Fruit fly (Drosophila melanogaster) whole organism, embryonic: ENCODE data around the gene CG32259.

Source experiments
- Adf1 ChIP-seq: fragments of 200-800 bp; sonication (Bioruptor generic); IDR thresholded peaks from 2 replicates; pipeline ENCODE4 v1.3.6; 2022; ENCODE audit warnings: missing biosample characterization, missing genetic modification characterization
- Awh ChIP-seq: fragments of 200-800 bp; sonication (Bioruptor generic); IDR thresholded peaks from 2 replicates; pipeline ENCODE4, ENCODE4 v1.3.6; 2022; ENCODE audit warnings: missing biosample characterization, missing genetic modification characterization
- B-H2 ChIP-seq: fragments of 200-800 bp; sonication (Bioruptor generic); optimal IDR thresholded peaks from 2 replicates; lab custom pipeline; 2018; ENCODE audit warnings: missing biosample characterization, mild to moderate bottlenecking, missing genetic modification characterization
- CG10321 ChIP-seq: fragments of 200-800 bp; sonication (Bioruptor generic); IDR thresholded peaks from 2 replicates; pipeline ENCODE4 v1.3.6; 2022; ENCODE audit warnings: missing biosample characterization, missing genetic modification characterization
- CG10543 ChIP-seq: fragments of 200-800 bp; sonication (Bioruptor generic); optimal IDR thresholded peaks from 3 replicates; lab custom pipeline; 2017; ENCODE audit warnings: missing biosample characterization, mild to moderate bottlenecking, missing genetic modification characterization, moderate library complexity
- CG11695 ChIP-seq: fragments of 200-800 bp; sonication (Bioruptor generic); IDR thresholded peaks from 3 replicates; pipeline ENCODE4 v1.3.6; 2022; ENCODE audit warnings: missing biosample characterization, missing genetic modification characterization
- CG12071 ChIP-seq: fragments of 200-800 bp; sonication (Bioruptor generic); optimal IDR thresholded peaks from 3 replicates; lab custom pipeline; 2018; ENCODE audit warnings: missing biosample characterization, mild to moderate bottlenecking, missing genetic modification characterization
- CG12299 ChIP-seq: fragments of 200-800 bp; sonication (Bioruptor generic); optimal IDR thresholded peaks from 2 replicates; lab custom pipeline; 2018; ENCODE audit warnings: missing biosample characterization, mild to moderate bottlenecking, missing genetic modification characterization
- CG14965 ChIP-seq: fragments of 200-800 bp; sonication (Bioruptor generic); optimal IDR thresholded peaks from 2 replicates; lab custom pipeline; 2016; ENCODE audit warnings: missing biosample characterization, missing genetic modification characterization, borderline replicate concordance
- CG15479 ChIP-seq: fragments of 200-800 bp; sonication (Bioruptor generic); optimal IDR thresholded peaks from 3 replicates; lab custom pipeline; 2019; ENCODE audit warnings: missing biosample characterization, mild to moderate bottlenecking, missing genetic modification characterization, moderate library complexity
- CG16813 ChIP-seq: fragments of 200-800 bp; sonication (Bioruptor generic); IDR thresholded peaks from 3 replicates; pipeline ENCODE4 v1.3.6; 2022; ENCODE audit warnings: missing biosample characterization, missing genetic modification characterization; ENCODE audit not compliant: partially characterized antibody
- CG17359 ChIP-seq: fragments of 200-800 bp; sonication (Bioruptor generic); optimal IDR thresholded peaks from 3 replicates; lab custom pipeline; 2018; ENCODE audit warnings: missing biosample characterization, mild to moderate bottlenecking, missing genetic modification characterization, moderate library complexity
- CG17612 ChIP-seq: fragments of 200-800 bp; sonication (Bioruptor generic); IDR thresholded peaks from 2 replicates; pipeline ENCODE4 v1.3.6; 2022; ENCODE audit warnings: missing biosample characterization, missing genetic modification characterization
- CG18619 ChIP-seq: fragments of 200-800 bp; sonication (Bioruptor generic); optimal IDR thresholded peaks from 3 replicates; lab custom pipeline; 2017; ENCODE audit warnings: missing biosample characterization, mild to moderate bottlenecking, missing genetic modification characterization
- CG33213 ChIP-seq: fragments of 200-800 bp; sonication (Bioruptor generic); optimal IDR thresholded peaks from 3 replicates; lab custom pipeline; 2016; ENCODE audit warnings: missing biosample characterization, missing genetic modification characterization
- CG4328 ChIP-seq: fragments of 200-800 bp; sonication (Bioruptor generic); optimal IDR thresholded peaks from 3 replicates; lab custom pipeline; 2017; ENCODE audit warnings: missing biosample characterization, missing genetic modification reagents, missing genetic modification characterization
- CG6765 ChIP-seq: fragments of 200-800 bp; sonication (Bioruptor generic); optimal IDR thresholded peaks from 3 replicates; lab custom pipeline; 2017; ENCODE audit warnings: missing biosample characterization, mild to moderate bottlenecking, missing genetic modification characterization
- CG6854 ChIP-seq: fragments of 200-800 bp; sonication (Bioruptor generic); optimal IDR thresholded peaks from 3 replicates; lab custom pipeline; 2017; ENCODE audit warnings: missing biosample characterization, mild to moderate bottlenecking, missing genetic modification characterization
- CG7928 ChIP-seq: fragments of 200-800 bp; sonication (Bioruptor generic); optimal IDR thresholded peaks from 2 replicates; lab custom pipeline; 2017; ENCODE audit warnings: missing biosample characterization, mild to moderate bottlenecking, missing genetic modification characterization
- Dek ChIP-seq: fragments of 200-800 bp; sonication (Bioruptor generic); optimal IDR thresholded peaks from 3 replicates; lab custom pipeline; 2019; ENCODE audit warnings: missing biosample characterization, mild to moderate bottlenecking, missing genetic modification characterization, moderate library complexity
- Drgx ChIP-seq: fragments of 200-800 bp; sonication (Bioruptor generic); IDR thresholded peaks from 2 replicates; pipeline ENCODE4 v1.3.6; 2022; ENCODE audit warnings: missing biosample characterization, missing genetic modification characterization
- Eip74EF ChIP-seq, 2 experiments: fragments of 200-800 bp in 1 of 2; fragments of >200 bp in 1 of 2; sonication (Bioruptor generic) in 1 of 2; optimal IDR thresholded peaks; 2 replicates each; lab custom pipeline; 2017 to 2019; ENCODE audit warnings: missing biosample characterization in 2 of 2, missing genetic modification characterization in 2 of 2, mild to moderate bottlenecking in 1 of 2, moderate library complexity in 1 of 2
- Hand ChIP-seq: fragments of 200-800 bp; sonication (Bioruptor generic); optimal IDR thresholded peaks from 2 replicates; lab custom pipeline; 2017; ENCODE audit warnings: mild to moderate bottlenecking, missing biosample characterization, missing genetic modification reagents, missing genetic modification characterization
- HmgZ ChIP-seq: fragments of 200-800 bp; sonication (Bioruptor generic); optimal IDR thresholded peaks from 2 replicates; lab custom pipeline; 2018; ENCODE audit warnings: missing biosample characterization, mild to moderate bottlenecking, missing genetic modification characterization
- NFAT ChIP-seq: fragments of 200-800 bp; sonication (Bioruptor generic); IDR thresholded peaks from 2 replicates; pipeline ENCODE4 v1.3.6; 2022; ENCODE audit warnings: missing biosample characterization, missing genetic modification characterization
- NfI ChIP-seq: fragments of 200-800 bp; sonication (Bioruptor generic); optimal IDR thresholded peaks from 3 replicates; lab custom pipeline; 2018; ENCODE audit warnings: missing biosample characterization, mild to moderate bottlenecking, missing genetic modification characterization, moderate library complexity
- Opbp ChIP-seq: fragments of 200-800 bp; sonication (Bioruptor generic); IDR thresholded peaks from 3 replicates; pipeline ENCODE4 v1.3.6; 2022; ENCODE audit warnings: missing biosample characterization, missing genetic modification characterization; ENCODE audit not compliant: partially characterized antibody
- Rfx ChIP-seq: fragments of 200-800 bp; sonication (Bioruptor generic); IDR thresholded peaks from 2 replicates; pipeline ENCODE4 v1.3.6; 2022; ENCODE audit warnings: missing biosample characterization, missing genetic modification characterization
- Rx ChIP-seq: fragments of 200-800 bp; sonication (Bioruptor generic); IDR thresholded peaks from 2 replicates; pipeline ENCODE4 v1.3.6; 2022; ENCODE audit warnings: missing biosample characterization, missing genetic modification characterization
- ara ChIP-seq: fragments of 200-800 bp; sonication (Bioruptor generic); IDR thresholded peaks from 2 replicates; pipeline ENCODE4 v1.3.6; 2022; ENCODE audit warnings: missing biosample characterization, missing genetic modification characterization
- bbx ChIP-seq: fragments of 200-800 bp; sonication (Bioruptor generic); IDR thresholded peaks from 2 replicates; pipeline ENCODE4 v1.3.6; 2022; ENCODE audit warnings: missing biosample characterization, missing genetic modification characterization; ENCODE audit not compliant: partially characterized antibody
- bigmax ChIP-seq: fragments of 200-800 bp; sonication (Bioruptor generic); optimal IDR thresholded peaks from 2 replicates; lab custom pipeline; 2018; ENCODE audit warnings: missing biosample characterization, mild to moderate bottlenecking, missing genetic modification characterization
- bsh ChIP-seq, 2 experiments: fragments of 200-800 bp; sonication (Bioruptor generic); optimal IDR thresholded peaks; 2 replicates each; lab custom pipeline; 2017 to 2018; ENCODE audit warnings: mild to moderate bottlenecking in 2 of 2, missing biosample characterization in 2 of 2, missing genetic modification characterization in 2 of 2, moderate library complexity in 1 of 2
- chif ChIP-seq, 2 experiments: fragments of 200-800 bp; sonication (Bioruptor generic); optimal IDR thresholded peaks; 3 replicates each; lab custom pipeline; 2016; ENCODE audit warnings: missing biosample characterization in 2 of 2, missing genetic modification characterization in 2 of 2
- corto ChIP-seq: fragments of 200-800 bp; sonication (Bioruptor generic); optimal IDR thresholded peaks from 2 replicates; lab custom pipeline; 2016; ENCODE audit warnings: missing biosample characterization, mild to moderate bottlenecking, missing genetic modification characterization, moderate library complexity
- dati ChIP-seq: fragments of 200-800 bp; sonication (Bioruptor generic); IDR thresholded peaks from 2 replicates; pipeline ENCODE4 v1.3.6; 2022; ENCODE audit warnings: missing biosample characterization, missing genetic modification characterization
- dimm ChIP-seq: fragments of 200-800 bp; sonication (Bioruptor generic); IDR thresholded peaks from 2 replicates; pipeline ENCODE4 v1.3.6; 2022; ENCODE audit warnings: missing biosample characterization, missing genetic modification characterization
- ems ChIP-seq: fragments of 200-800 bp; sonication (Bioruptor generic); optimal IDR thresholded peaks from 3 replicates; lab custom pipeline; 2016; ENCODE audit warnings: missing biosample characterization, missing genetic modification characterization
- gro ChIP-seq: fragments of 200-800 bp; sonication (Bioruptor generic); optimal IDR thresholded peaks from 2 replicates; lab custom pipeline; 2016; ENCODE audit warnings: missing biosample characterization, missing genetic modification characterization
- ham ChIP-seq: fragments of 200-800 bp; sonication (Bioruptor generic); IDR thresholded peaks from 2 replicates; pipeline ENCODE4 v1.3.6; 2022; ENCODE audit warnings: missing biosample characterization, missing genetic modification characterization
- lab ChIP-seq: fragments of 200-800 bp; sonication (Bioruptor generic); optimal IDR thresholded peaks from 3 replicates; lab custom pipeline; 2017; ENCODE audit warnings: missing biosample characterization, missing genetic modification characterization, mild to moderate bottlenecking, moderate library complexity, missing genetic modification reagents
- lilli ChIP-seq: fragments of 200-800 bp; sonication (Bioruptor generic); optimal IDR thresholded peaks from 3 replicates; lab custom pipeline; 2016; ENCODE audit warnings: missing biosample characterization, missing genetic modification characterization
- nau ChIP-seq: fragments of 200-800 bp; sonication (Bioruptor generic); optimal IDR thresholded peaks from 3 replicates; lab custom pipeline; 2017; ENCODE audit warnings: missing biosample characterization, mild to moderate bottlenecking, missing genetic modification characterization, missing genetic modification reagents
- rib ChIP-seq: fragments of 200-800 bp; sonication (Bioruptor generic); IDR thresholded peaks from 2 replicates; pipeline ENCODE4 v1.3.6; 2022; ENCODE audit warnings: missing biosample characterization, missing genetic modification characterization
- sens ChIP-seq: fragments of 200-800 bp; sonication (Bioruptor generic); peaks from one replicate; lab custom pipeline; 2016; ENCODE audit warnings: missing biosample characterization, missing genetic modification characterization
- sisA ChIP-seq: fragments of 200-800 bp; sonication (Bioruptor generic); IDR thresholded peaks from 2 replicates; pipeline ENCODE4 v1.3.6; 2022; ENCODE audit warnings: missing biosample characterization, missing genetic modification characterization
- slou ChIP-seq: fragments of 200-800 bp; sonication (Bioruptor generic); optimal IDR thresholded peaks from 3 replicates; lab custom pipeline; 2016; ENCODE audit warnings: missing biosample characterization, missing genetic modification characterization
- trh ChIP-seq: fragments of 200-800 bp; sonication (Bioruptor generic); optimal IDR thresholded peaks from 2 replicates; lab custom pipeline; 2016; ENCODE audit warnings: missing biosample characterization, missing genetic modification characterization
- tx ChIP-seq: fragments of 200-800 bp; sonication (Bioruptor generic); optimal IDR thresholded peaks from 2 replicates; lab custom pipeline; 2016; ENCODE audit warnings: missing biosample characterization, missing genetic modification characterization
- yki ChIP-seq: fragments of >200 bp; optimal IDR thresholded peaks from 3 replicates; lab custom pipeline; 2018

CG32259 gene

DNA sequence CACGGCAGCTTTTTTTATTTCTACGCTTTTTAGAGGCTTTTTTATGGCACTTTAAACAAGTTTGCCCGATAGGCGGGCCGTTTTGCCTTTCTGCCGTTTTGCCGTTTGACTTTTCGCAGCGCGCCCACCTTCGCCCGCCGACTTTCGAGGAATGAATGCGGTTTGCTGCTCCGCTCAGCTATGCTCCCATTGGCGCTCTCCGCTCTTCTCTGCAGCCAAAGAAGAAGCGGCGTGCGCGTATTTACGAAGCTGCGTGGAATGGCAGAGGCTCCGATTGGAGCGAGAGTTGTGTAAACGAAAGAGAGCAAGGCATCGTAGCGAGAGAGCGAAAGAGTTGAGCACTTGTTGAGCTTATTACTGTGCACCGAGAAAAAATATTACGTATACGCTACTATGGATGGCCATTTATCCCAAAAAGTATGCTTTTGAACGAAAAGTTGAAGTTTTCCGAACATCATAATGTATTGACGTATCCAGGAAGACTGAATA is 2.4 kb downstream of the CG32259 start, which contains the start of gene wit (continued):
- peak; percentile 38 for TF ChIP-seq corto (GFP tag; lab: Kevin White, UChicago)
- no peak for TF ChIP-seq dimm (GFP tag; lab: Robert Waterston, UW)
- TF ChIP-seq ems (GFP tag; lab: Kevin White, UChicago), result peak; percentile 13
- no peak for TF ChIP-seq dati
- TF ChIP-seq nau, result peak; percentile 41
- peak; percentile 31; the same call in 1 of the 2 replicates for TF ChIP-seq Rfx
- peak; percentile 15; the same call in 1 of the 3 replicates for TF ChIP-seq Opbp (GFP tag; lab: Robert Waterston, UW)
- TF ChIP-seq CG17359 (tag; lab: Kevin White, UChicago), result peak; percentile 16
- peak in 1 of 2 experiments; percentile 27 for TF ChIP-seq Eip74EF (GFP tag; optimal IDR thresholded peaks at IDR 0.05; lab: Kevin White, UChicago)
- TF ChIP-seq CG6765 (GFP tag; lab: Kevin White, UChicago), result peak; percentile 59
- no peak for TF ChIP-seq chif (GFP tag; optimal IDR thresholded peaks at IDR 0.05; lab: Kevin White, UChicago)
- TF ChIP-seq Dek, result no peak
- peak; percentile 16; the same call in 1 of the 2 replicates for TF ChIP-seq sisA (GFP tag; lab: Robert Waterston, UW)
- TF ChIP-seq CG7928, result no peak
- peak; percentile 4 for TF ChIP-seq CG10543 (GFP tag; lab: Kevin White, UChicago)
- no peak for TF ChIP-seq B-H2 (GFP tag; lab: Kevin White, UChicago)
- peak; percentile 62; the same call in 1 of the 2 replicates for TF ChIP-seq Awh (GFP tag; lab: Robert Waterston, UW)
- TF ChIP-seq CG33213, result peak; percentile 23
- TF ChIP-seq lilli (GFP tag; lab: Kevin White, UChicago), result peak; percentile 25
- no peak for TF ChIP-seq CG10321 (GFP tag; lab: Robert Waterston, UW)
- TF ChIP-seq CG15479, result no peak
- no peak for TF ChIP-seq Rx
- no peak for TF ChIP-seq ara (GFP tag; lab: Robert Waterston, UW)
- peak; percentile 18 for TF ChIP-seq CG4328
- peak in 1 of 2 experiments; percentile 31 for TF ChIP-seq bsh (GFP tag; optimal IDR thresholded peaks at IDR 0.05; lab: Kevin White, UChicago)
- TF ChIP-seq rib (GFP tag; lab: Robert Waterston, UW), result peak; percentile 56; the same call in 1 of the 2 replicates
- no peak for TF ChIP-seq trh (GFP tag; lab: Kevin White, UChicago)
- TF ChIP-seq Drgx (GFP tag; lab: Robert Waterston, UW), result peak; percentile 48; the same call in 1 of the 2 replicates
- TF ChIP-seq CG17612 (GFP tag; lab: Robert Waterston, UW), result no peak
- peak; percentile 45; the same call in 1 of the 2 replicates for TF ChIP-seq Adf1 (GFP tag; lab: Robert Waterston, UW)
- peak; percentile 65 for TF ChIP-seq sens
- peak; percentile 21 for TF ChIP-seq CG12299 (tag; lab: Kevin White, UChicago)
- TF ChIP-seq NfI (GFP tag; lab: Kevin White, UChicago), result peak; percentile 21
- TF ChIP-seq CG6854 (GFP tag; lab: Kevin White, UChicago), result peak; percentile 65
- TF ChIP-seq gro (GFP tag; lab: Kevin White, UChicago), result peak; percentile 32
- no peak for TF ChIP-seq tx (GFP tag; lab: Kevin White, UChicago)
- no peak for TF ChIP-seq CG16813
- TF ChIP-seq CG14965 (GFP tag; lab: Kevin White, UChicago), result no peak
- peak; percentile 55 for TF ChIP-seq Hand
- no peak for TF ChIP-seq slou (GFP tag; lab: Kevin White, UChicago)
- peak; percentile 57 for TF ChIP-seq yki (lab: Kevin White, UChicago)
- TF ChIP-seq HmgZ (tag; lab: Kevin White, UChicago), result peak; percentile 26
- no peak for TF ChIP-seq ham (GFP tag; lab: Robert Waterston, UW)
- TF ChIP-seq CG18619 (GFP tag; lab: Kevin White, UChicago), result no peak
- no peak for TF ChIP-seq bigmax (GFP tag; lab: Kevin White, UChicago)
- TF ChIP-seq CG11695 (GFP tag; lab: Robert Waterston, UW), result 0 out of 3 replicates have a peak, but pooled peaks have one; percentile 11
- peak; percentile 60 for TF ChIP-seq lab (GFP tag; lab: Kevin White, UChicago)
- TF ChIP-seq CG12071 (GFP tag; lab: Kevin White, UChicago), result peak; percentile 47
- TF ChIP-seq bbx (GFP tag; lab: Robert Waterston, UW), result peak; percentile 41; the same call in 1 of the 2 replicates
- TF ChIP-seq NFAT, result no peak
